Worm (Caenorhabditis elegans) whole organism, early embryonic: Measurements from ENCODE around the gene F18C5.10.

Source experiments
- B0310.2 ChIP-seq: sonication (generic microtip); optimal IDR thresholded peaks from 2 replicates; lab custom pipeline; 2016; ENCODE audit warnings: mild to moderate bottlenecking, missing genetic modification characterization, missing compliant biosample characterization
- ama-1 ChIP-seq: fragments of 150-350 bp; optimal IDR thresholded peaks from 2 replicates; lab custom pipeline; 2014
- ceh-36 ChIP-seq: sonication (generic microtip); optimal IDR thresholded peaks from 2 replicates; lab custom pipeline; 2016; ENCODE audit warnings: missing genetic modification characterization, inconsistent platforms, missing compliant biosample characterization
- ets-7 ChIP-seq: sonication (generic microtip); optimal IDR thresholded peaks from 2 replicates; lab custom pipeline; 2016; ENCODE audit warnings: missing genotype, missing genetic modification characterization, missing compliant biosample characterization
- hnd-1 ChIP-seq: sonication (generic microtip); optimal IDR thresholded peaks from 2 replicates; lab custom pipeline; 2016; ENCODE audit warnings: missing genetic modification characterization, missing compliant biosample characterization
- sea-1 ChIP-seq: fragments of 200-800 bp; sonication (Bioruptor generic); conservative IDR thresholded peaks from 2 replicates; pipeline ENCODE4 v1.3.6; 2022; ENCODE audit warnings: missing genetic modification characterization, missing compliant biosample characterization

DNA sequence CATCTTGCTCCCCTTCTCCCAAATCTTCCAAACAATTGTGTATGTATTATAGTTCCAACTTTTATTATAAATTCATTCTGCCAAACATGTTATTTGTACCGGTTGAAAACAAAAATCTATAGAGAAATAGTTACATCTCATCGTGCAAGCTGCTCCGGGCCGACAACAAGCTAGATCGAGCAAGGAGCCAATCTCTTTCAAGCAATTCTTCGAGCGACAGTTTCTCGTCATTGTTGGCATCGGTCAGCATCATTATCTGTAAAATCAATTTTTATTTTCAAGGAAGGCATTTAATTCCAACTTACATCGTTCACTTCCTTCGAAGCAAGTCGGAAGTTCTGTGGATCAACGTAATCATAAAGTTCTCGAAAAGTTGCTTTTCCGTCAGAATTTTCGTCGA is 29.8 kb upstream of the F18C5.10 start:
- TF ChIP-seq B0310.2 (no peak), ama-1 (lab: Kevin White, UChicago) (no peak), ets-7 (no peak), ceh-36 (tag; lab: Kevin White, UChicago) (no peak), sea-1 (no peak), hnd-1 (tag; lab: Kevin White, UChicago) (no peak)
